Fruit fly (Drosophila melanogaster) whole organism, embryonic: ENCODE measurements around the gene CG5181.

ENCODE experiments used
- Adf1 ChIP-seq: fragments of 200-800 bp; sonication (Bioruptor generic); IDR thresholded peaks from 2 replicates; pipeline ENCODE4 v1.3.6; 2022; ENCODE audit warnings: missing biosample characterization, missing genetic modification characterization
- Bteb2 ChIP-seq: fragments of 200-800 bp; sonication (Bioruptor generic); optimal IDR thresholded peaks from 2 replicates; lab custom pipeline; 2016; ENCODE audit warnings: missing biosample characterization, missing genetic modification characterization
- CG11456 ChIP-seq: fragments of 200-800 bp; sonication (Bioruptor generic); IDR thresholded peaks from 3 replicates; pipeline ENCODE4 v1.3.6; 2022; ENCODE audit warnings: missing biosample characterization, missing genetic modification characterization
- CG11560 ChIP-seq: fragments of 200-800 bp; sonication (Bioruptor generic); IDR thresholded peaks from 3 replicates; pipeline ENCODE4 v1.3.6; 2022; ENCODE audit warnings: missing biosample characterization, missing genetic modification characterization
- CG11723 ChIP-seq: fragments of 200-800 bp; sonication (Bioruptor generic); optimal IDR thresholded peaks from 2 replicates; lab custom pipeline; 2017; ENCODE audit warnings: missing biosample characterization, mild to moderate bottlenecking, missing genetic modification characterization
- CG12104 ChIP-seq: fragments of 200-800 bp; sonication (Bioruptor generic); optimal IDR thresholded peaks from 3 replicates; lab custom pipeline; 2016; ENCODE audit warnings: missing biosample characterization, missing genetic modification characterization
- CG12155 ChIP-seq: fragments of 200-800 bp; sonication (Bioruptor generic); optimal IDR thresholded peaks from 3 replicates; lab custom pipeline; 2016; ENCODE audit warnings: missing biosample characterization, missing genetic modification characterization
- CG12219 ChIP-seq: fragments of 200-800 bp; sonication (Bioruptor generic); optimal IDR thresholded peaks from 3 replicates; lab custom pipeline; 2018; ENCODE audit warnings: missing biosample characterization, mild to moderate bottlenecking, missing genetic modification characterization
- CG15269 ChIP-seq: fragments of 200-800 bp; sonication (Bioruptor generic); optimal IDR thresholded peaks from 2 replicates; lab custom pipeline; 2018; ENCODE audit warnings: missing biosample characterization, mild to moderate bottlenecking, missing genetic modification characterization, moderate library complexity
- CG16815 ChIP-seq: fragments of 200-800 bp; sonication (Bioruptor generic); optimal IDR thresholded peaks from 3 replicates; lab custom pipeline; 2017; ENCODE audit warnings: missing biosample characterization, mild to moderate bottlenecking, missing genetic modification characterization
- CG16863 ChIP-seq: fragments of 200-800 bp; sonication (Bioruptor generic); optimal IDR thresholded peaks from 3 replicates; lab custom pipeline; 2016; ENCODE audit warnings: missing biosample characterization, missing genetic modification characterization
- CG17359 ChIP-seq: fragments of 200-800 bp; sonication (Bioruptor generic); optimal IDR thresholded peaks from 3 replicates; lab custom pipeline; 2018; ENCODE audit warnings: missing biosample characterization, mild to moderate bottlenecking, missing genetic modification characterization, moderate library complexity
- CG17361 ChIP-seq: fragments of 200-800 bp; sonication (Bioruptor generic); IDR thresholded peaks from 3 replicates; pipeline ENCODE4 v1.3.6; 2022; ENCODE audit warnings: missing biosample characterization, missing genetic modification characterization
- CG2116 ChIP-seq: fragments of 200-800 bp; sonication (Bioruptor generic); optimal IDR thresholded peaks from 3 replicates; lab custom pipeline; 2018; ENCODE audit warnings: missing biosample characterization, mild to moderate bottlenecking, missing genetic modification characterization
- CG2678 ChIP-seq: fragments of 200-800 bp; sonication (Bioruptor generic); optimal IDR thresholded peaks from 3 replicates; lab custom pipeline; 2019; ENCODE audit warnings: missing biosample characterization, mild to moderate bottlenecking, missing genetic modification characterization, moderate library complexity
- CG2875 ChIP-seq: fragments of 200-800 bp; sonication (Bioruptor generic); optimal IDR thresholded peaks from 2 replicates; lab custom pipeline; 2017; ENCODE audit warnings: missing biosample characterization, mild to moderate bottlenecking, missing genetic modification characterization, missing genetic modification reagents
- CG3065 ChIP-seq: fragments of 200-800 bp; sonication (Bioruptor generic); optimal IDR thresholded peaks from 2 replicates; lab custom pipeline; 2016; ENCODE audit warnings: missing biosample characterization, missing genetic modification characterization
- CG33213 ChIP-seq: fragments of 200-800 bp; sonication (Bioruptor generic); optimal IDR thresholded peaks from 3 replicates; lab custom pipeline; 2016; ENCODE audit warnings: missing biosample characterization, missing genetic modification characterization
- CG4730 ChIP-seq: fragments of 200-800 bp; sonication (Bioruptor generic); IDR thresholded peaks from 2 replicates; pipeline ENCODE4 v1.3.6; 2022; ENCODE audit warnings: missing biosample characterization, missing genetic modification characterization
- CG8944 ChIP-seq: fragments of 200-800 bp; sonication (Bioruptor generic); optimal IDR thresholded peaks from 3 replicates; lab custom pipeline; 2016; ENCODE audit warnings: missing biosample characterization, missing genetic modification characterization
- CG9876 ChIP-seq: fragments of 200-800 bp; sonication (Bioruptor generic); optimal IDR thresholded peaks from 2 replicates; lab custom pipeline; 2016; ENCODE audit warnings: missing biosample characterization, missing genetic modification characterization
- CTCF ChIP-seq: fragments of 200-800 bp; sonication (Bioruptor generic); optimal IDR thresholded peaks from 2 replicates; lab custom pipeline; 2017; ENCODE audit warnings: missing biosample characterization, mild to moderate bottlenecking, missing genetic modification characterization, moderate library complexity
- Dek ChIP-seq: fragments of 200-800 bp; sonication (Bioruptor generic); optimal IDR thresholded peaks from 3 replicates; lab custom pipeline; 2019; ENCODE audit warnings: missing biosample characterization, mild to moderate bottlenecking, missing genetic modification characterization, moderate library complexity
- Dfd ChIP-seq, 2 experiments: fragments of >200 bp; optimal IDR thresholded peaks; 2 replicates each; lab custom pipeline; 2017; ENCODE audit warnings: missing biosample characterization in 2 of 2, missing genetic modification characterization in 2 of 2
- Dll ChIP-seq: fragments of 200-800 bp; sonication (Bioruptor generic); IDR thresholded peaks from 4 replicates; pipeline ENCODE4 v1.3.6; 2022; ENCODE audit warnings: missing biosample characterization, missing genetic modification characterization; ENCODE audit not compliant: partially characterized antibody
- Doc3 ChIP-seq: fragments of 200-800 bp; sonication (Bioruptor generic); IDR thresholded peaks from 3 replicates; pipeline ENCODE4 v1.3.6; 2022; ENCODE audit warnings: missing biosample characterization, missing genetic modification characterization; ENCODE audit not compliant: partially characterized antibody
- Ets65A ChIP-seq: fragments of 200-800 bp; sonication (Bioruptor generic); peaks from one replicate; lab custom pipeline; 2016; ENCODE audit warnings: missing biosample characterization, missing genetic modification characterization
- Fer2 ChIP-seq: fragments of 200-800 bp; sonication (Bioruptor generic); optimal IDR thresholded peaks from 2 replicates; lab custom pipeline; 2018; ENCODE audit warnings: missing biosample characterization, mild to moderate bottlenecking, missing genetic modification characterization, moderate library complexity
- HLH4C ChIP-seq: fragments of 200-800 bp; sonication (Bioruptor generic); IDR thresholded peaks from 3 replicates; pipeline ENCODE4 v1.3.6; 2022; ENCODE audit warnings: missing biosample characterization, missing genetic modification characterization; ENCODE audit not compliant: partially characterized antibody
- HmgZ ChIP-seq: fragments of 200-800 bp; sonication (Bioruptor generic); optimal IDR thresholded peaks from 2 replicates; lab custom pipeline; 2018; ENCODE audit warnings: missing biosample characterization, mild to moderate bottlenecking, missing genetic modification characterization
- MESR4 ChIP-seq: fragments of 200-800 bp; sonication (Bioruptor generic); optimal IDR thresholded peaks from 2 replicates; lab custom pipeline; 2018; ENCODE audit warnings: missing biosample characterization, mild to moderate bottlenecking, missing genetic modification characterization, moderate library complexity
- Meics ChIP-seq: fragments of 200-800 bp; sonication (Bioruptor generic); optimal IDR thresholded peaks from 2 replicates; lab custom pipeline; 2017; ENCODE audit warnings: missing biosample characterization, mild to moderate bottlenecking, missing genetic modification characterization
- Opbp ChIP-seq: fragments of 200-800 bp; sonication (Bioruptor generic); IDR thresholded peaks from 3 replicates; pipeline ENCODE4 v1.3.6; 2022; ENCODE audit warnings: missing biosample characterization, missing genetic modification characterization; ENCODE audit not compliant: partially characterized antibody
- Pdp1 ChIP-seq, 2 experiments: fragments of 200-800 bp; sonication (Bioruptor generic); optimal IDR thresholded peaks; 3 replicates each; lab custom pipeline; 2016; ENCODE audit warnings: missing biosample characterization in 2 of 2, missing genetic modification characterization in 2 of 2, mild to moderate bottlenecking in 1 of 2, moderate library complexity in 1 of 2
- Rfx ChIP-seq: fragments of 200-800 bp; sonication (Bioruptor generic); IDR thresholded peaks from 2 replicates; pipeline ENCODE4 v1.3.6; 2022; ENCODE audit warnings: missing biosample characterization, missing genetic modification characterization
- Sin3A ChIP-seq: fragments of >200 bp; optimal IDR thresholded peaks from 2 replicates; lab custom pipeline; 2018
- Spps ChIP-seq: fragments of 200-800 bp; sonication (Bioruptor generic); optimal IDR thresholded peaks from 2 replicates; lab custom pipeline; 2018; ENCODE audit warnings: missing biosample characterization, mild to moderate bottlenecking, missing genetic modification characterization
- ase ChIP-seq: fragments of 200-800 bp; sonication (Bioruptor generic); IDR thresholded peaks from 3 replicates; pipeline ENCODE4 v1.3.6; 2022; ENCODE audit warnings: missing biosample characterization, missing genetic modification characterization
- br ChIP-seq: fragments of >200 bp; optimal IDR thresholded peaks from 2 replicates; lab custom pipeline; 2017
- cad ChIP-seq: fragments of >200 bp; optimal IDR thresholded peaks from 2 replicates; lab custom pipeline; 2017; ENCODE audit warnings: missing biosample characterization, missing genetic modification characterization
- cas ChIP-seq: fragments of 200-800 bp; sonication (Bioruptor generic); IDR thresholded peaks from 2 replicates; pipeline ENCODE4 v1.3.6; 2022; ENCODE audit warnings: missing biosample characterization, missing genetic modification characterization
- eve ChIP-seq, 2 experiments: fragments of >200 bp; optimal IDR thresholded peaks; 2 replicates each; lab custom pipeline; 2017; ENCODE audit warnings: missing biosample characterization in 2 of 2, missing genetic modification characterization in 2 of 2
- kah ChIP-seq: fragments of 200-800 bp; sonication (Bioruptor generic); optimal IDR thresholded peaks from 2 replicates; lab custom pipeline; 2018; ENCODE audit warnings: missing biosample characterization, mild to moderate bottlenecking, missing genetic modification characterization
- lola ChIP-seq, 3 experiments: fragments of >200 bp in 2 of 3; fragments of 200-800 bp in 1 of 3; sonication (Bioruptor generic) in 1 of 3; optimal IDR thresholded peaks; 2 replicates each; lab custom pipeline; 2017 to 2019; ENCODE audit warnings: missing biosample characterization in 3 of 3, missing genetic modification characterization in 3 of 3, mild to moderate bottlenecking in 1 of 3, moderate library complexity in 1 of 3
- mirr ChIP-seq: fragments of 200-800 bp; sonication (Bioruptor generic); optimal IDR thresholded peaks from 3 replicates; lab custom pipeline; 2018; ENCODE audit warnings: missing biosample characterization, mild to moderate bottlenecking, missing genetic modification characterization
- otp ChIP-seq: fragments of 200-800 bp; sonication (Bioruptor generic); IDR thresholded peaks from 3 replicates; pipeline ENCODE4, ENCODE4 v1.3.6; 2022; ENCODE audit warnings: missing biosample characterization, missing genetic modification characterization
- pho ChIP-seq: fragments of 200-800 bp; sonication (Bioruptor generic); optimal IDR thresholded peaks from 2 replicates; lab custom pipeline; 2016; ENCODE audit warnings: missing biosample characterization, missing genetic modification characterization
- run ChIP-seq: fragments of 200-800 bp; sonication (Bioruptor generic); optimal IDR thresholded peaks from 3 replicates; lab custom pipeline; 2018; ENCODE audit warnings: missing biosample characterization, mild to moderate bottlenecking, missing genetic modification characterization
- sqz ChIP-seq: fragments of 200-800 bp; sonication (Bioruptor generic); optimal IDR thresholded peaks from 3 replicates; lab custom pipeline; 2018; ENCODE audit warnings: missing biosample characterization, mild to moderate bottlenecking, missing genetic modification characterization
- sug ChIP-seq: fragments of 200-800 bp; optimal IDR thresholded peaks from 2 replicates; lab custom pipeline; 2019; ENCODE audit warnings: missing biosample characterization, mild to moderate bottlenecking, missing genetic modification characterization, moderate library complexity
- unc-4 ChIP-seq: fragments of 200-800 bp; sonication (Bioruptor generic); IDR thresholded peaks from 2 replicates; pipeline ENCODE4 v1.3.6; 2022; ENCODE audit warnings: missing biosample characterization, missing genetic modification characterization; ENCODE audit not compliant: partially characterized antibody
- usp ChIP-seq: fragments of >200 bp; optimal IDR thresholded peaks from 2 replicates; lab custom pipeline; 2017; ENCODE audit warnings: missing biosample characterization, missing genetic modification characterization
- yki ChIP-seq: fragments of >200 bp; optimal IDR thresholded peaks from 3 replicates; lab custom pipeline; 2018

The CG5181 gene

DNA sequence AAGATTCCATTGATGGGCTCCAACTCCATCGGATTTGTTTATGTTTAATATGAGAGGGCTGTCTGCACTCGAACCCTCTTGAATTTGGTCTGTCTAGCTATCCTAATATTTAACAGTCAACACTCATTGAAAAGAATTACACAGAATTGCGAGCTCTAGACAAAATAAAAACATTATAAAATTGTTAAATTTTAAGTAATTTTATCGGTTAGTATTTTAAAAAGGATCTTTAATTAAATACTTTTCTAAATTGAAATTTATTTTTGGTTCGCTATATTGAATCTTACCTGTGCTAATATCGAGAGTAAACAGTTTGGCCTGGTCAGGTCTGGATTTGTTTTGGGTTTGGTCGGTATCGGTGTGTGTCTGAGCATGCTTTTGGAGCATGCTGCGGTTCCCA is 8.0 kb downstream of the CG5181 start (continued):
- no peak for TF ChIP-seq Opbp (GFP tag; lab: Robert Waterston, UW)
- TF ChIP-seq CG2116 (GFP tag; lab: Kevin White, UChicago): peak; percentile 9
- peak; percentile 54 for TF ChIP-seq HmgZ (tag; lab: Kevin White, UChicago)
- peak; percentile 78 for TF ChIP-seq CG15269 (tag; lab: Kevin White, UChicago)
- peak; percentile 63 for TF ChIP-seq sug (tag; lab: Kevin White, UChicago)
- TF ChIP-seq Ets65A: no peak
- TF ChIP-seq otp: no peak
- no peak; the same call in 2 of the 3 replicates for TF ChIP-seq ase (GFP tag; lab: Robert Waterston, UW)
- no peak for TF ChIP-seq HLH4C (GFP tag; lab: Robert Waterston, UW)
- no peak for TF ChIP-seq Dll (GFP tag; lab: Robert Waterston, UW)
- TF ChIP-seq CG16815 (GFP tag; lab: Kevin White, UChicago): peak; percentile 48
- TF ChIP-seq Dfd (GFP tag; optimal IDR thresholded peaks at IDR 0.05; lab: Kevin White, UChicago): no peak
- TF ChIP-seq eve (GFP tag; optimal IDR thresholded peaks at IDR 0.05; lab: Kevin White, UChicago): peak in 1 of 2 experiments; percentile 37
- TF ChIP-seq CG12219 (GFP tag; lab: Kevin White, UChicago): no peak
- peak; percentile 52 for TF ChIP-seq Spps (tag; lab: Kevin White, UChicago)
- TF ChIP-seq CG17361 (GFP tag; lab: Robert Waterston, UW): peak; percentile 72
- TF ChIP-seq MESR4 (GFP tag; lab: Kevin White, UChicago): no peak
- TF ChIP-seq usp (GFP tag; lab: Kevin White, UChicago): no peak
- peak; percentile 64 for TF ChIP-seq CG4730 (GFP tag; lab: Robert Waterston, UW)
- peak; percentile 76; the same call in 2 of the 3 replicates for TF ChIP-seq CG11456 (GFP tag; lab: Robert Waterston, UW)
- no peak for TF ChIP-seq CG33213 (GFP tag; lab: Kevin White, UChicago)
- TF ChIP-seq unc-4 (GFP tag; lab: Robert Waterston, UW): no peak
- TF ChIP-seq Rfx: peak; percentile 87
- no peak for TF ChIP-seq CG9876 (GFP tag; lab: Kevin White, UChicago)
- TF ChIP-seq yki (lab: Kevin White, UChicago): no peak
- TF ChIP-seq CG17359 (tag; lab: Kevin White, UChicago): peak; percentile 80
- TF ChIP-seq Bteb2 (GFP tag; lab: Kevin White, UChicago): no peak
- TF ChIP-seq Fer2 (tag; lab: Kevin White, UChicago): peak; percentile 56
- peak; percentile 58 for TF ChIP-seq Adf1 (GFP tag; lab: Robert Waterston, UW)
- no peak for TF ChIP-seq CTCF
- peak; percentile 8 for TF ChIP-seq kah
- peak; percentile 33 for TF ChIP-seq run
- peak; percentile 86 for TF ChIP-seq CG2678 (tag; lab: Kevin White, UChicago)
- peak; percentile 59; the same call in 2 of the 3 replicates for TF ChIP-seq CG11560 (tag; lab: Robert Waterston, UW)
- TF ChIP-seq sqz (GFP tag; lab: Kevin White, UChicago): peak; percentile 13
- no peak for TF ChIP-seq pho
- TF ChIP-seq CG12155 (GFP tag; lab: Kevin White, UChicago): peak; percentile 49
- TF ChIP-seq Doc3: no peak
- TF ChIP-seq CG2875 (GFP tag; lab: Kevin White, UChicago): no peak
- TF ChIP-seq Pdp1 (GFP tag; optimal IDR thresholded peaks at IDR 0.05; lab: Kevin White, UChicago): peak; percentile 23 to 62
- TF ChIP-seq CG16863 (GFP tag; lab: Kevin White, UChicago): no peak
- TF ChIP-seq Sin3A (lab: Kevin White, UChicago): no peak
- TF ChIP-seq cad (GFP tag; lab: Kevin White, UChicago): no peak
- peak; percentile 56 for TF ChIP-seq CG12104 (GFP tag; lab: Kevin White, UChicago)
- peak; percentile 68 for TF ChIP-seq Dek (tag; lab: Kevin White, UChicago)
- peak in 1 of 3 experiments; percentile 43 for TF ChIP-seq lola (GFP tag; optimal IDR thresholded peaks at IDR 0.05; lab: Kevin White, UChicago)
- peak; percentile 22 for TF ChIP-seq CG8944
- peak; percentile 36 for TF ChIP-seq CG11723 (GFP tag; lab: Kevin White, UChicago)
- no peak for TF ChIP-seq br (lab: Kevin White, UChicago)
- no peak for TF ChIP-seq mirr (GFP tag; lab: Kevin White, UChicago)
- TF ChIP-seq CG3065 (GFP tag; lab: Kevin White, UChicago): no peak
- peak; percentile 61 for TF ChIP-seq Meics (GFP tag; lab: Kevin White, UChicago)
- no peak for TF ChIP-seq cas (GFP tag; lab: Robert Waterston, UW)
